Worm (Caenorhabditis elegans) whole organism, young adult: ENCODE results near the gene R05D3.9.

Experiments
- B0035.1 ChIP-seq: sonication (generic microtip); optimal IDR thresholded peaks from 2 replicates; lab custom pipeline; 2016; ENCODE audit warnings: missing genetic modification characterization, mild to moderate bottlenecking, missing compliant biosample characterization, missing genotype, missing genetic modification reagents
- D2030.7 ChIP-seq: fragments of 200-800 bp; sonication (Bioruptor generic); IDR thresholded peaks from 2 replicates; pipeline ENCODE4 v1.3.6; 2022; ENCODE audit warnings: missing genetic modification reagents, missing genetic modification characterization, missing compliant biosample characterization
- F22D6.2 ChIP-seq: sonication (generic microtip); optimal IDR thresholded peaks from 2 replicates; lab custom pipeline; 2016; ENCODE audit warnings: mild to moderate bottlenecking, missing genetic modification characterization, missing compliant biosample characterization
- F37B4.10 ChIP-seq: fragments of 200-800 bp; sonication (Bioruptor generic); IDR thresholded peaks from 2 replicates; pipeline ENCODE4 v1.3.6; 2022; ENCODE audit warnings: missing genetic modification characterization, missing compliant biosample characterization
- F55B11.4 ChIP-seq: sonication (generic microtip); optimal IDR thresholded peaks from 2 replicates; lab custom pipeline; 2016; ENCODE audit warnings: missing compliant biosample characterization, missing genetic modification characterization, borderline replicate concordance; ENCODE audit not compliant: insufficient read depth
- F57A8.1 ChIP-seq: fragments of 200-800 bp; sonication (Bioruptor generic); optimal IDR thresholded peaks from 2 replicates; lab custom pipeline; 2018; ENCODE audit warnings: mild to moderate bottlenecking, missing genetic modification characterization, moderate library complexity, missing compliant biosample characterization
- K11D2.4 ChIP-seq: fragments of 200-800 bp; sonication (Bioruptor generic); IDR thresholded peaks from 2 replicates; pipeline ENCODE4 v1.3.6; 2022; ENCODE audit warnings: missing genetic modification reagents, missing genetic modification characterization, missing compliant biosample characterization
- T07F8.4 ChIP-seq: sonication (generic microtip); optimal IDR thresholded peaks from 2 replicates; lab custom pipeline; 2016; ENCODE audit warnings: mild to moderate bottlenecking, missing genetic modification characterization, moderate library complexity, missing compliant biosample characterization
- Y53G8AR.9 ChIP-seq: fragments of 200-800 bp; sonication (Bioruptor generic); conservative IDR thresholded peaks from 2 replicates; pipeline ENCODE4 v1.3.6; 2022; ENCODE audit warnings: missing genetic modification reagents, missing genetic modification characterization, missing compliant biosample characterization
- Y56A3A.18 ChIP-seq: fragments of 200-800 bp; sonication (Bioruptor generic); IDR thresholded peaks from 2 replicates; pipeline ENCODE4 v1.3.6; 2022; ENCODE audit warnings: missing genetic modification reagents, missing genetic modification characterization, missing compliant biosample characterization
- Y95B8A.8 ChIP-seq: fragments of 200-800 bp; sonication (Bioruptor generic); IDR thresholded peaks from 2 replicates; pipeline ENCODE4 v1.3.6; 2022; ENCODE audit warnings: missing genetic modification reagents, missing genetic modification characterization, missing compliant biosample characterization
- aptf-3 ChIP-seq: fragments of 200-800 bp; sonication (Bioruptor generic); IDR thresholded peaks from 2 replicates; pipeline ENCODE4 v1.3.6; 2022; ENCODE audit warnings: missing genetic modification characterization, missing compliant biosample characterization
- atf-7 ChIP-seq: sonication (generic microtip); optimal IDR thresholded peaks from 2 replicates; lab custom pipeline; 2017; ENCODE audit warnings: mild to moderate bottlenecking, missing genetic modification characterization, missing compliant biosample characterization
- athp-1 ChIP-seq: sonication (generic microtip); optimal IDR thresholded peaks from 2 replicates; lab custom pipeline; 2017; ENCODE audit warnings: mild to moderate bottlenecking, missing genetic modification characterization, missing compliant biosample characterization
- attf-3 ChIP-seq: fragments of 200-800 bp; sonication (Bioruptor generic); conservative IDR thresholded peaks from 2 replicates; pipeline ENCODE4 v1.3.6; 2022; ENCODE audit warnings: missing genetic modification reagents, missing genetic modification characterization, missing compliant biosample characterization
- attf-6 ChIP-seq: fragments of 200-800 bp; sonication (Bioruptor generic); IDR thresholded peaks from 2 replicates; pipeline ENCODE4 v1.3.6; 2022; ENCODE audit warnings: missing genetic modification reagents, missing genetic modification characterization, missing compliant biosample characterization
- ccch-3 ChIP-seq: fragments of 200-800 bp; sonication (Bioruptor generic); optimal IDR thresholded peaks from 2 replicates; lab custom pipeline; 2018; ENCODE audit warnings: mild to moderate bottlenecking, missing genetic modification characterization, missing compliant biosample characterization
- cebp-1 ChIP-seq, 2 experiments: fragments of 200-800 bp in 1 of 2; sonication (Bioruptor generic) in 1 of 2; sonication (generic microtip) in 1 of 2; IDR thresholded peaks in 1 of 2; optimal IDR thresholded peaks in 1 of 2; 2 replicates each; pipeline versions ENCODE4 v1.3.6 to Lab custom; 2017 to 2022; ENCODE audit warnings: missing compliant biosample characterization in 2 of 2, missing genetic modification characterization in 2 of 2, mild to moderate bottlenecking in 1 of 2, missing genetic modification reagents in 1 of 2, moderate library complexity in 1 of 2
- chd-7 ChIP-seq: sonication (generic microtip); optimal IDR thresholded peaks from 2 replicates; lab custom pipeline; 2016; ENCODE audit warnings: mild to moderate bottlenecking, missing genetic modification characterization, moderate library complexity, missing compliant biosample characterization
- die-1 ChIP-seq: sonication (generic microtip); optimal IDR thresholded peaks from 2 replicates; lab custom pipeline; 2016; ENCODE audit warnings: missing genotype, mild to moderate bottlenecking, missing genetic modification characterization, missing compliant biosample characterization
- dpl-1 ChIP-seq: fragments of 150-350 bp; optimal IDR thresholded peaks from 2 replicates; lab custom pipeline; 2014; ENCODE audit warnings: missing biosample characterization, missing genetic modification reagents, missing genetic modification characterization
- efl-1 ChIP-seq: fragments of 150-350 bp; optimal IDR thresholded peaks from 2 replicates; lab custom pipeline; 2014; ENCODE audit warnings: missing biosample characterization, missing genetic modification reagents, missing genetic modification characterization
- egrh-3 ChIP-seq: fragments of 200-800 bp; sonication (Bioruptor generic); IDR thresholded peaks from 2 replicates; pipeline ENCODE4 v1.3.6; 2022; ENCODE audit warnings: missing genetic modification reagents, missing genetic modification characterization, missing compliant biosample characterization
- ekl-4 ChIP-seq: fragments of 200-800 bp; sonication (Bioruptor generic); IDR thresholded peaks from 2 replicates; pipeline ENCODE4 v1.3.6; 2022; ENCODE audit warnings: missing genetic modification reagents, missing genetic modification characterization, missing compliant biosample characterization
- gei-17 ChIP-seq: fragments of 200-800 bp; sonication (Bioruptor generic); optimal IDR thresholded peaks from 2 replicates; lab custom pipeline; 2018; ENCODE audit warnings: mild to moderate bottlenecking, missing genetic modification characterization, missing compliant biosample characterization
- him-1 ChIP-seq: sonication (generic microtip); optimal IDR thresholded peaks from 2 replicates; lab custom pipeline; 2016; ENCODE audit warnings: missing genotype, missing genetic modification reagents, missing genetic modification characterization, missing compliant biosample characterization
- hmg-20 ChIP-seq: fragments of 200-800 bp; sonication (Bioruptor generic); IDR thresholded peaks from 2 replicates; pipeline ENCODE4 v1.3.6; 2022; ENCODE audit warnings: missing genetic modification reagents, missing genetic modification characterization, missing compliant biosample characterization
- let-526 ChIP-seq: fragments of 200-800 bp; sonication (Bioruptor generic); IDR thresholded peaks from 2 replicates; pipeline ENCODE4 v1.3.6; 2022; ENCODE audit warnings: missing genetic modification reagents, missing genetic modification characterization, missing compliant biosample characterization
- mcd-1 ChIP-seq: fragments of 200-800 bp; sonication (Bioruptor generic); IDR thresholded peaks from 2 replicates; pipeline ENCODE4 v1.3.6; 2022; ENCODE audit warnings: missing genetic modification reagents, missing genetic modification characterization, missing compliant biosample characterization
- nfya-1 ChIP-seq: sonication (generic microtip); optimal IDR thresholded peaks from 2 replicates; lab custom pipeline; 2017; ENCODE audit warnings: antibody characterized with exemption, missing compliant biosample characterization, missing genetic modification characterization, borderline replicate concordance; ENCODE audit not compliant: insufficient read depth
- nfyb-1 ChIP-seq: fragments of 200-800 bp; sonication (Bioruptor generic); IDR thresholded peaks from 2 replicates; pipeline ENCODE4 v1.3.6; 2022; ENCODE audit warnings: missing genetic modification reagents, missing genetic modification characterization, missing compliant biosample characterization
- nhr-27 ChIP-seq: fragments of 200-800 bp; sonication (Bioruptor generic); optimal IDR thresholded peaks from 2 replicates; lab custom pipeline; 2018; ENCODE audit warnings: mild to moderate bottlenecking, missing genetic modification characterization, moderate library complexity, missing compliant biosample characterization
- nhr-80 ChIP-seq: sonication (generic microtip); optimal IDR thresholded peaks from 2 replicates; lab custom pipeline; 2016; ENCODE audit warnings: missing genetic modification characterization, missing compliant biosample characterization
- nhr-90 ChIP-seq: sonication (generic microtip); optimal IDR thresholded peaks from 2 replicates; lab custom pipeline; 2016; ENCODE audit warnings: missing genotype, mild to moderate bottlenecking, missing genetic modification characterization, missing compliant biosample characterization
- rcor-1 ChIP-seq: fragments of 200-800 bp; sonication (Bioruptor generic); IDR thresholded peaks from 2 replicates; pipeline ENCODE4 v1.3.6; 2022; ENCODE audit warnings: missing genetic modification reagents, missing genetic modification characterization, missing compliant biosample characterization
- tlf-1 ChIP-seq: fragments of 200-800 bp; sonication (Bioruptor generic); optimal IDR thresholded peaks from 2 replicates; lab custom pipeline; 2018; ENCODE audit warnings: mild to moderate bottlenecking, missing genetic modification characterization, missing compliant biosample characterization
- zfh-2 ChIP-seq: fragments of 200-800 bp; sonication (Bioruptor generic); conservative IDR thresholded peaks from 2 replicates; pipeline ENCODE4 v1.3.6; 2022; ENCODE audit warnings: missing genetic modification reagents, missing genetic modification characterization, missing compliant biosample characterization

R05D3.9 gene

DNA sequence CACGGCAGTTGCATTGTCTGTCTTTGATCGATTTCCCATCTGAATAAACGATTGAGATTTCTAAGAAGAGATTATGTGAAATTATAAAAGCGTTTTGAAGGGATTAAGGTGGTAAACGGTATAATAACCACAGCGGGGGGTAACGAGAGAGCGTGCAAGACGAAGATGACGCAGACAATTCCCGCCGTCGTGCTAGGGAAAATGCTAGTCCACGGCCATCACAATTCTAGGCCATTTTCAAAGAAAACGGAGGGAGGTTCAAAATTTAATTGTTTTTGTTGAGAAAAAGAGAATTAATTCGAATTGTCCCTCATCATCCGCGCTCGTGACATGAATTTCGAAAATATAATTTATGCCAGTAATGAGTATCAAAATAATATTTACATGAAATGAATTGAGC is 49.4 kb downstream of the R05D3.9 start, which contains the start of gene F10E9.11 (continued):
- TF ChIP-seq K11D2.4 (GFP tag; lab: Robert Waterston, UW), result peak; percentile 58; the same call in 1 of the 2 replicates
- TF ChIP-seq athp-1, result peak; percentile 76
- TF ChIP-seq nhr-90 (tag; lab: Kevin White, UChicago), result no peak
- TF ChIP-seq Y53G8AR.9 (GFP tag; lab: Robert Waterston, UW), result peak; percentile 62; the same call in 1 of the 2 replicates
- TF ChIP-seq gei-17, result no peak
- no peak for TF ChIP-seq atf-7 (tag; lab: Kevin White, UChicago)
- peak; percentile 70 for TF ChIP-seq D2030.7 (GFP tag; lab: Robert Waterston, UW)
- no peak for TF ChIP-seq F22D6.2 (tag; lab: Kevin White, UChicago)
- 0 out of 2 replicates have a peak, but pooled peaks have one; percentile 14 for TF ChIP-seq egrh-3 (GFP tag; lab: Robert Waterston, UW)
- peak; percentile 71 for TF ChIP-seq mcd-1
- TF ChIP-seq B0035.1 (tag; lab: Kevin White, UChicago), result no peak
- TF ChIP-seq zfh-2 (GFP tag; lab: Robert Waterston, UW), result no peak
- peak; percentile 82 for TF ChIP-seq rcor-1 (GFP tag; lab: Robert Waterston, UW)
- no peak for TF ChIP-seq nfya-1 (tag; lab: Kevin White, UChicago)
- no peak for TF ChIP-seq attf-6 (GFP tag; lab: Robert Waterston, UW)
- TF ChIP-seq hmg-20 (GFP tag; lab: Robert Waterston, UW), result peak; percentile 44; the same call in 1 of the 2 replicates
- TF ChIP-seq ccch-3 (GFP tag; lab: Kevin White, UChicago), result no peak
- peak; percentile 73 for TF ChIP-seq attf-3 (GFP tag; lab: Robert Waterston, UW)
- TF ChIP-seq die-1 (tag; lab: Kevin White, UChicago), result no peak
- TF ChIP-seq F55B11.4 (tag; lab: Kevin White, UChicago), result no peak
- TF ChIP-seq aptf-3 (GFP tag; lab: Robert Waterston, UW), result no peak
- TF ChIP-seq dpl-1 (GFP tag; lab: Kevin White, UChicago), result peak; percentile 88
- no peak for TF ChIP-seq nhr-27
- TF ChIP-seq F37B4.10 (GFP tag; lab: Robert Waterston, UW), result no peak
- no peak for TF ChIP-seq T07F8.4 (tag; lab: Kevin White, UChicago)
- peak; percentile 62 for TF ChIP-seq ekl-4 (GFP tag; lab: Robert Waterston, UW)
- 0 out of 2 replicates have a peak, but pooled peaks have one; percentile 25 for TF ChIP-seq cebp-1 (GFP tag; IDR thresholded peaks at IDR 0.05; lab: Robert Waterston, UW)
- no peak for TF ChIP-seq cebp-1 (tag; optimal IDR thresholded peaks at IDR 0.05; lab: Kevin White, UChicago)
- TF ChIP-seq nhr-80 (tag; lab: Kevin White, UChicago), result no peak
- TF ChIP-seq let-526, result peak; percentile 81
- no peak for TF ChIP-seq Y56A3A.18 (GFP tag; lab: Robert Waterston, UW)
- TF ChIP-seq, all 124 proteins: peak for 59

- no peak for TF ChIP-seq chd-7
- TF ChIP-seq F57A8.1 (GFP tag; lab: Kevin White, UChicago), result no peak
- no peak for TF ChIP-seq ccch-3 (GFP tag; lab: Kevin White, UChicago)
- no peak for TF ChIP-seq tlf-1 (GFP tag; lab: Kevin White, UChicago)
- no peak for TF ChIP-seq efl-1 (GFP tag; lab: Kevin White, UChicago)
- TF ChIP-seq nfyb-1 (GFP tag; lab: Robert Waterston, UW), result no peak
- TF ChIP-seq Y95B8A.8 (GFP tag; lab: Robert Waterston, UW), result no peak
- TF ChIP-seq him-1 (tag; lab: Kevin White, UChicago), result no peak
- TF ChIP-seq T07F8.4 (tag; lab: Kevin White, UChicago), result no peak
Measured at ce11 chrIII:8318488-8318887, 50.0 kb downstream of the R05D3.9 start, which contains the start of gene sas-4. Gene sas-4, minus strand, starts transcription at chrIII:8318588.
